Fruit fly (Drosophila melanogaster): ENCODE data around the gene CG42588.

dm6 chr3L:12853423-12853822 lies 39.4 kb downstream of the CG42588 start, which contains the start of gene Ent3:
- TF ChIP-seq CG8944 (GFP tag; optimal IDR thresholded peaks at IDR 0.05) (no peak), CG43689 (GFP tag; IDR thresholded peaks at IDR 0.05) (no peak), onecut (GFP tag; IDR thresholded peaks at IDR 0.05) (peak; percentile 93), Dp (GFP tag; optimal IDR thresholded peaks at IDR 0.05) (no peak), row (GFP tag; IDR thresholded peaks at IDR 0.05) (no peak), unc-4 (GFP tag; IDR thresholded peaks at IDR 0.05; ENCODE audit: partially characterized antibody) (no peak), CG7556 (GFP tag; optimal IDR thresholded peaks at IDR 0.05) (no peak), Dbx (GFP tag; IDR thresholded peaks at IDR 0.05) (no peak), CG7271 (tag; optimal IDR thresholded peaks at IDR 0.05) (no peak), jing (GFP tag; optimal IDR thresholded peaks at IDR 0.05) (no peak)
